Worm (Caenorhabditis elegans) whole organism, midembryonic: ENCODE measurements around the gene lips-3.

Source experiments
- T22C8.4 ChIP-seq: fragments of 200-800 bp; sonication (Bioruptor generic); IDR thresholded peaks from 2 replicates; pipeline ENCODE4 v1.3.6; 2022; ENCODE audit warnings: missing genetic modification characterization, missing compliant biosample characterization
- cog-1 ChIP-seq: sonication (generic microtip); optimal IDR thresholded peaks from 2 replicates; lab custom pipeline; 2016; ENCODE audit warnings: missing genetic modification characterization, missing compliant biosample characterization
- flt-1 ChIP-seq: fragments of 200-800 bp; sonication (Bioruptor generic); IDR thresholded peaks from 2 replicates; pipeline ENCODE4 v1.3.6; 2022; ENCODE audit warnings: missing genetic modification characterization, missing compliant biosample characterization
- klf-2 ChIP-seq: fragments of 200-800 bp; sonication (Bioruptor generic); conservative IDR thresholded peaks from 2 replicates; pipeline ENCODE4 v1.3.6; 2022; ENCODE audit warnings: missing genetic modification reagents, missing genetic modification characterization, missing compliant biosample characterization
- med-1 ChIP-seq: sonication (generic microtip); optimal IDR thresholded peaks from 2 replicates; lab custom pipeline; 2017; ENCODE audit warnings: missing genetic modification characterization, mild to moderate bottlenecking, missing compliant biosample characterization, antibody characterized with exemption, missing genetic modification reagents; ENCODE audit not compliant: insufficient read depth
- ref-1 ChIP-seq: fragments of 200-800 bp; sonication (Bioruptor generic); conservative IDR thresholded peaks from 2 replicates; pipeline ENCODE4 v1.3.6; 2022; ENCODE audit warnings: missing genetic modification reagents, missing genetic modification characterization, missing compliant biosample characterization
- tab-1 ChIP-seq: fragments of 200-800 bp; sonication (Bioruptor generic); IDR thresholded peaks from 2 replicates; pipeline ENCODE4 v1.3.6; 2022; ENCODE audit warnings: missing genetic modification characterization, missing compliant biosample characterization
- ztf-23 ChIP-seq: fragments of 200-800 bp; sonication (Bioruptor generic); IDR thresholded peaks from 2 replicates; pipeline ENCODE4 v1.3.6; 2022; ENCODE audit warnings: missing genetic modification reagents, missing genetic modification characterization, missing compliant biosample characterization
- ztf-29 ChIP-seq: fragments of 200-800 bp; sonication (Bioruptor generic); IDR thresholded peaks from 2 replicates; pipeline ENCODE4 v1.3.6; 2022; ENCODE audit warnings: missing genetic modification reagents, missing genetic modification characterization, missing compliant biosample characterization

The lips-3 gene

ce11 chrIII:4616071-4616571 is at the start of gene lips-3:
Gene lips-3, plus strand, starts transcription at chrIII:4616528.
- TF ChIP-seq T22C8.4 (GFP tag; lab: Robert Waterston, UW) (no peak), klf-2 (no peak), med-1 (GFP tag; lab: Kevin White, UChicago) (no peak), ztf-23 (no peak), flt-1 (GFP tag; lab: Robert Waterston, UW) (no peak), tab-1 (GFP tag; lab: Robert Waterston, UW) (no peak), cog-1 (tag; lab: Kevin White, UChicago) (no peak), ref-1 (no peak)

- no peak for TF ChIP-seq ref-1
- TF ChIP-seq T22C8.4 (GFP tag; lab: Robert Waterston, UW): no peak
- TF ChIP-seq tab-1 (GFP tag; lab: Robert Waterston, UW): no peak
- no peak for TF ChIP-seq ztf-23
- no peak for TF ChIP-seq ztf-29 (GFP tag; lab: Robert Waterston, UW)
- no peak for TF ChIP-seq flt-1 (GFP tag; lab: Robert Waterston, UW)
- TF ChIP-seq med-1 (GFP tag; lab: Kevin White, UChicago): no peak
- no peak for TF ChIP-seq klf-2
- TF ChIP-seq cog-1 (tag; lab: Kevin White, UChicago): no peak
Measured at ce11 chrIII:4568030-4568429, 48.3 kb upstream of the lips-3 start, which contains the start of gene mlcd-1. Gene mlcd-1, minus strand, starts transcription at chrIII:4568130.

- TF ChIP-seq flt-1 (GFP tag; lab: Robert Waterston, UW) (peak; percentile 98), tab-1 (GFP tag; lab: Robert Waterston, UW) (peak; percentile 99), klf-2 (peak; percentile 97), ztf-23 (peak; percentile 98), cog-1 (tag; lab: Kevin White, UChicago) (peak; percentile 89), T22C8.4 (GFP tag; lab: Robert Waterston, UW) (peak; percentile 92), med-1 (GFP tag; lab: Kevin White, UChicago) (peak; percentile 100), ztf-29 (GFP tag; lab: Robert Waterston, UW) (peak; percentile 96), ref-1 (peak; percentile 97)
Measured at ce11 chrIII:4568455-4568854, 47.9 kb upstream of the lips-3 start, which contains the start of gene idhg-1. Gene idhg-1, plus strand, starts transcription at chrIII:4568797.

- no peak for TF ChIP-seq ztf-29 (GFP tag; lab: Robert Waterston, UW)
- peak; percentile 5 for TF ChIP-seq med-1 (GFP tag; lab: Kevin White, UChicago)
- TF ChIP-seq cog-1 (tag; lab: Kevin White, UChicago): peak; percentile 12
Measured at ce11 chrIII:4578385-4578903, 37.9 kb upstream of the lips-3 start, which contains the start of the genes sel-5 and wdr-48. Gene sel-5, minus strand, starts transcription at chrIII:4578437. Gene wdr-48, plus strand, starts transcription at chrIII:4578853.

ce11 chrIII:4581495-4581894 is 34.8 kb upstream of the lips-3 start, which contains the start of gene F35G12.12:
Gene F35G12.12, plus strand, starts transcription at chrIII:4581795.
- TF ChIP-seq tab-1 (GFP tag; lab: Robert Waterston, UW): no peak
- no peak for TF ChIP-seq ztf-23
- no peak for TF ChIP-seq med-1 (GFP tag; lab: Kevin White, UChicago)
- no peak for TF ChIP-seq cog-1 (tag; lab: Kevin White, UChicago)

ce11 chrIII:4584068-4584566 is 32.2 kb upstream of the lips-3 start, which contains the start of gene F35G12.5:
Gene F35G12.5, plus strand, starts transcription at chrIII:4584118.
- no peak for TF ChIP-seq med-1 (GFP tag; lab: Kevin White, UChicago)
- TF ChIP-seq ztf-23: no peak
- TF ChIP-seq tab-1 (GFP tag; lab: Robert Waterston, UW): no peak

ce11 chrIII:4587177-4587576 is 29.2 kb upstream of the lips-3 start, which contains the start of the genes F35G12.7 and smc-4:
Gene F35G12.7, minus strand, starts transcription at chrIII:4587330.
Gene smc-4, plus strand, starts transcription at chrIII:4587501.
- TF ChIP-seq med-1 (GFP tag; lab: Kevin White, UChicago) (no peak), ztf-29 (GFP tag; lab: Robert Waterston, UW) (no peak), klf-2 (no peak), ztf-23 (peak; percentile 34; the same call in 1 of the 2 replicates), cog-1 (tag; lab: Kevin White, UChicago) (no peak), T22C8.4 (GFP tag; lab: Robert Waterston, UW) (0 out of 2 replicates have a peak, but pooled peaks have one; percentile 20), flt-1 (GFP tag; lab: Robert Waterston, UW) (no peak; the same call in 1 of the 2 replicates), tab-1 (GFP tag; lab: Robert Waterston, UW) (no peak), ref-1 (no peak)

- no peak for TF ChIP-seq ref-1
- TF ChIP-seq flt-1 (GFP tag; lab: Robert Waterston, UW): no peak
- TF ChIP-seq klf-2: no peak
- no peak for TF ChIP-seq med-1 (GFP tag; lab: Kevin White, UChicago)
- TF ChIP-seq cog-1 (tag; lab: Kevin White, UChicago): no peak
- no peak for TF ChIP-seq T22C8.4 (GFP tag; lab: Robert Waterston, UW)
- no peak for TF ChIP-seq ztf-29 (GFP tag; lab: Robert Waterston, UW)
- TF ChIP-seq tab-1 (GFP tag; lab: Robert Waterston, UW): no peak
- TF ChIP-seq ztf-23: no peak
Measured at ce11 chrIII:4593098-4593697, 23.1 kb upstream of the lips-3 start, which contains the start of gene erh-2. Gene erh-2, plus strand, starts transcription at chrIII:4593231.

ce11 chrIII:4594324-4594723 is 22.0 kb upstream of the lips-3 start, which contains the start of gene apc-11:
Gene apc-11, minus strand, starts transcription at chrIII:4594424.
- no peak for TF ChIP-seq ztf-23
- no peak for TF ChIP-seq tab-1 (GFP tag; lab: Robert Waterston, UW)
